Worm (Caenorhabditis elegans) whole organism, L1 larva: ENCODE results near the gene F10C2.5.

ENCODE experiments used
- fkh-10 ChIP-seq: sonication (generic microtip); optimal IDR thresholded peaks from 2 replicates; lab custom pipeline; 2017; ENCODE audit warnings: missing biosample characterization, missing genetic modification reagents, missing genetic modification characterization
- nhr-19 ChIP-seq: fragments of 200-800 bp; sonication (Bioruptor generic); conservative IDR thresholded peaks from 2 replicates; pipeline ENCODE4 v1.3.6; 2022; ENCODE audit warnings: missing genetic modification characterization, missing compliant biosample characterization
- nhr-47 ChIP-seq: sonication (generic microtip); optimal IDR thresholded peaks from 2 replicates; lab custom pipeline; 2016; ENCODE audit warnings: mild to moderate bottlenecking, missing genetic modification characterization, moderate library complexity, missing compliant biosample characterization
- sox-4 ChIP-seq: sonication (generic microtip); optimal IDR thresholded peaks from 2 replicates; lab custom pipeline; 2016; ENCODE audit warnings: missing genetic modification characterization, missing compliant biosample characterization

DNA sequence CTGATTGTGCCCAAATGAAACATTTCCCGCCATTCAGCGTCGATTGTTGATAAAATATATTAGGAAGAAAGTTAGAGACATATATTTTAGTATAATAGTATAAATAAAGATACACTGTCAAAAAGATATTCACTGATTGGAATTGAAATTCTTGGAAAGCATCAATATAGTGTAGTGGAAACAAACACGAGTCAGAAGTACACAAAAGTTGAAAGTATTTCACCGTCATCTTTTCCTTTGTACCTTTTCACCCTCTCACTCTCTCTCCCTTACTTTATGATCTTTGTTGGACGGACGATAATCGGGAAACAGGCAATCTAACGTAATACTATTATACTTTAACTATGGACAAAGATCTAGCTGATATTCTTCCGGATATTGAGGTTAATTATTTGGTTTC, 48.8 kb downstream of the F10C2.5 start, which contains the start of gene nhr-208:
- TF ChIP-seq nhr-19 (GFP tag; lab: Robert Waterston, UW) (no peak), nhr-47 (no peak), sox-4 (tag; lab: Kevin White, UChicago) (no peak), fkh-10 (GFP tag; lab: Kevin White, UChicago) (no peak)
